Fruit fly (Drosophila melanogaster) whole organism, embryonic: Measurements from ENCODE around the gene Bub1.

ENCODE experiments used
- B-H1 ChIP-seq: fragments of 200-800 bp; sonication (Bioruptor generic); IDR thresholded peaks from 3 replicates; pipeline ENCODE4 v1.3.6; 2022; ENCODE audit warnings: missing biosample characterization, missing genetic modification characterization
- Bgb ChIP-seq: fragments of 200-800 bp; sonication (Bioruptor generic); IDR thresholded peaks from 2 replicates; pipeline ENCODE4 v1.3.6; 2022; ENCODE audit warnings: missing biosample characterization, missing genetic modification characterization; ENCODE audit not compliant: partially characterized antibody
- Blimp-1 ChIP-seq: fragments of 200-800 bp; sonication (Bioruptor generic); optimal IDR thresholded peaks from 3 replicates; lab custom pipeline; 2018; ENCODE audit warnings: missing biosample characterization, missing genetic modification characterization, mild to moderate bottlenecking, moderate library complexity, missing genetic modification reagents
- CG10147 ChIP-seq: fragments of 200-800 bp; sonication (Bioruptor generic); optimal IDR thresholded peaks from 2 replicates; lab custom pipeline; 2019; ENCODE audit warnings: missing biosample characterization, mild to moderate bottlenecking, missing genetic modification characterization, moderate library complexity
- CG10543 ChIP-seq: fragments of 200-800 bp; sonication (Bioruptor generic); optimal IDR thresholded peaks from 3 replicates; lab custom pipeline; 2017; ENCODE audit warnings: missing biosample characterization, mild to moderate bottlenecking, missing genetic modification characterization, moderate library complexity
- CG13624 ChIP-seq: fragments of 200-800 bp; sonication (Bioruptor generic); optimal IDR thresholded peaks from 2 replicates; lab custom pipeline; 2016; ENCODE audit warnings: missing biosample characterization, missing genetic modification characterization
- CG13894 ChIP-seq: fragments of 200-800 bp; sonication (Bioruptor generic); optimal IDR thresholded peaks from 3 replicates; lab custom pipeline; 2018; ENCODE audit warnings: missing biosample characterization, mild to moderate bottlenecking, missing genetic modification characterization, moderate library complexity
- CG14014 ChIP-seq: fragments of 200-800 bp; sonication (Bioruptor generic); IDR thresholded peaks from 2 replicates; pipeline ENCODE4 v1.3.6; 2022; ENCODE audit warnings: missing biosample characterization, missing genetic modification characterization
- CG15696 ChIP-seq: fragments of 200-800 bp; sonication (Bioruptor generic); optimal IDR thresholded peaks from 2 replicates; lab custom pipeline; 2019; ENCODE audit warnings: missing biosample characterization, mild to moderate bottlenecking, missing genetic modification characterization, moderate library complexity
- CG1602 ChIP-seq: fragments of 200-800 bp; sonication (Bioruptor generic); optimal IDR thresholded peaks from 3 replicates; lab custom pipeline; 2016; ENCODE audit warnings: missing biosample characterization, missing genetic modification characterization
- CG16863 ChIP-seq: fragments of 200-800 bp; sonication (Bioruptor generic); optimal IDR thresholded peaks from 3 replicates; lab custom pipeline; 2016; ENCODE audit warnings: missing biosample characterization, missing genetic modification characterization
- CG17802 ChIP-seq: fragments of 200-800 bp; sonication (Bioruptor generic); optimal IDR thresholded peaks from 2 replicates; lab custom pipeline; 2018; ENCODE audit warnings: missing biosample characterization, mild to moderate bottlenecking, missing genetic modification characterization, moderate library complexity
- CG2129 ChIP-seq: fragments of 200-800 bp; sonication (Bioruptor generic); IDR thresholded peaks from 2 replicates; pipeline ENCODE4 v1.3.6; 2022; ENCODE audit warnings: missing biosample characterization, missing genetic modification characterization; ENCODE audit not compliant: partially characterized antibody
- CG5245 ChIP-seq: fragments of 200-800 bp; sonication (Bioruptor generic); optimal IDR thresholded peaks from 3 replicates; lab custom pipeline; 2016; ENCODE audit warnings: missing biosample characterization, missing genetic modification characterization
- CG6175 ChIP-seq: fragments of 200-800 bp; sonication (Bioruptor generic); IDR thresholded peaks from 3 replicates; pipeline ENCODE4 v1.3.6; 2022; ENCODE audit warnings: missing biosample characterization, missing genetic modification characterization
- CG7839 ChIP-seq: fragments of 200-800 bp; sonication (Bioruptor generic); optimal IDR thresholded peaks from 3 replicates; lab custom pipeline; 2018; ENCODE audit warnings: missing biosample characterization, mild to moderate bottlenecking, missing genetic modification characterization, moderate library complexity
- CHES-1-like ChIP-seq: fragments of 200-800 bp; sonication (Bioruptor generic); optimal IDR thresholded peaks from 2 replicates; lab custom pipeline; 2016; ENCODE audit warnings: missing biosample characterization, missing genetic modification characterization
- CrebB ChIP-seq: fragments of 200-800 bp; sonication (Bioruptor generic); optimal IDR thresholded peaks from 3 replicates; lab custom pipeline; 2018; ENCODE audit warnings: missing biosample characterization, mild to moderate bottlenecking, missing genetic modification characterization
- Dbx ChIP-seq: fragments of 200-800 bp; sonication (Bioruptor generic); IDR thresholded peaks from 3 replicates; pipeline ENCODE4 v1.3.6; 2022; ENCODE audit warnings: missing biosample characterization, missing genetic modification characterization
- Dfd ChIP-seq, 2 experiments: fragments of >200 bp; optimal IDR thresholded peaks; 2 replicates each; lab custom pipeline; 2017; ENCODE audit warnings: missing biosample characterization in 2 of 2, missing genetic modification characterization in 2 of 2
- Doc2 ChIP-seq: fragments of 200-800 bp; sonication (Bioruptor generic); IDR thresholded peaks from 2 replicates; pipeline ENCODE4 v1.3.6; 2022; ENCODE audit warnings: missing biosample characterization, missing genetic modification characterization
- Lim3 ChIP-seq: fragments of 200-800 bp; sonication (Bioruptor generic); IDR thresholded peaks from 2 replicates; pipeline ENCODE4 v1.3.6; 2022; ENCODE audit warnings: missing biosample characterization, missing genetic modification characterization
- MESR4 ChIP-seq: fragments of 200-800 bp; sonication (Bioruptor generic); optimal IDR thresholded peaks from 2 replicates; lab custom pipeline; 2018; ENCODE audit warnings: missing biosample characterization, mild to moderate bottlenecking, missing genetic modification characterization, moderate library complexity
- Six4 ChIP-seq: fragments of 200-800 bp; sonication (Bioruptor generic); optimal IDR thresholded peaks from 2 replicates; lab custom pipeline; 2016; ENCODE audit warnings: missing biosample characterization, missing genetic modification characterization
- Usf ChIP-seq: fragments of 200-800 bp; sonication (Bioruptor generic); optimal IDR thresholded peaks from 2 replicates; lab custom pipeline; 2017; ENCODE audit warnings: missing genotype, missing biosample characterization, missing genetic modification characterization
- abd-A ChIP-seq: fragments of 200-800 bp; sonication (Bioruptor generic); optimal IDR thresholded peaks from 3 replicates; lab custom pipeline; 2019; ENCODE audit warnings: missing biosample characterization, mild to moderate bottlenecking, missing genetic modification characterization, moderate library complexity
- ap ChIP-seq: fragments of 200-800 bp; sonication (Bioruptor generic); IDR thresholded peaks from 2 replicates; pipeline ENCODE4 v1.3.6; 2022; ENCODE audit warnings: missing biosample characterization, missing genetic modification characterization
- cato ChIP-seq: fragments of 200-800 bp; sonication (Bioruptor generic); optimal IDR thresholded peaks from 2 replicates; lab custom pipeline; 2016; ENCODE audit warnings: missing biosample characterization, missing genetic modification characterization, borderline replicate concordance
- cg ChIP-seq: fragments of 200-800 bp; sonication (Bioruptor generic); optimal IDR thresholded peaks from 3 replicates; lab custom pipeline; 2019; ENCODE audit warnings: missing biosample characterization, mild to moderate bottlenecking, missing genetic modification characterization, moderate library complexity
- chinmo ChIP-seq: fragments of 200-800 bp; sonication (Bioruptor generic); IDR thresholded peaks from 4 replicates; pipeline ENCODE4 v1.3.6; 2022; ENCODE audit warnings: missing biosample characterization, missing genetic modification characterization; ENCODE audit not compliant: partially characterized antibody
- crp ChIP-seq, 2 experiments: fragments of 200-800 bp; sonication (Bioruptor generic); optimal IDR thresholded peaks; 2 replicates in 1 of 2; 3 replicates in 1 of 2; lab custom pipeline; 2017; ENCODE audit warnings: missing biosample characterization in 2 of 2, missing genetic modification characterization in 2 of 2, mild to moderate bottlenecking in 1 of 2, moderate library complexity in 1 of 2
- disco-r ChIP-seq: fragments of 200-800 bp; sonication (Bioruptor generic); optimal IDR thresholded peaks from 2 replicates; lab custom pipeline; 2016; ENCODE audit warnings: missing biosample characterization, missing genetic modification characterization
- exex ChIP-seq: fragments of 200-800 bp; sonication (Bioruptor generic); optimal IDR thresholded peaks from 4 replicates; lab custom pipeline; 2018; ENCODE audit warnings: missing biosample characterization, mild to moderate bottlenecking, missing genetic modification characterization, moderate library complexity
- fu2 ChIP-seq: fragments of 200-800 bp; sonication (Bioruptor generic); optimal IDR thresholded peaks from 2 replicates; lab custom pipeline; 2016; ENCODE audit warnings: missing biosample characterization, missing genetic modification characterization
- gfzf ChIP-seq: fragments of 200-800 bp; sonication (Bioruptor generic); optimal IDR thresholded peaks from 2 replicates; lab custom pipeline; 2016; ENCODE audit warnings: missing biosample characterization, mild to moderate bottlenecking, missing genetic modification characterization, moderate library complexity
- lola ChIP-seq, 3 experiments: fragments of >200 bp in 2 of 3; fragments of 200-800 bp in 1 of 3; sonication (Bioruptor generic) in 1 of 3; optimal IDR thresholded peaks; 2 replicates each; lab custom pipeline; 2017 to 2019; ENCODE audit warnings: missing biosample characterization in 3 of 3, missing genetic modification characterization in 3 of 3, mild to moderate bottlenecking in 1 of 3, moderate library complexity in 1 of 3
- oc ChIP-seq: fragments of 200-800 bp; sonication (Bioruptor generic); optimal IDR thresholded peaks from 2 replicates; lab custom pipeline; 2018; ENCODE audit warnings: missing biosample characterization, mild to moderate bottlenecking, missing genetic modification characterization, moderate library complexity
- pita ChIP-seq: fragments of 200-800 bp; sonication (Bioruptor generic); optimal IDR thresholded peaks from 2 replicates; lab custom pipeline; 2017; ENCODE audit warnings: missing biosample characterization, mild to moderate bottlenecking, missing genetic modification characterization
- salm ChIP-seq: fragments of 200-800 bp; sonication (Bioruptor generic); optimal IDR thresholded peaks from 2 replicates; lab custom pipeline; 2018; ENCODE audit warnings: missing biosample characterization, mild to moderate bottlenecking, missing genetic modification characterization
- sc ChIP-seq, 3 experiments: fragments of >200 bp in 2 of 3; fragments of 200-800 bp in 1 of 3; sonication (Bioruptor generic) in 1 of 3; optimal IDR thresholded peaks; 2 replicates in 2 of 3; 3 replicates in 1 of 3; lab custom pipeline; 2017; ENCODE audit warnings: mild to moderate bottlenecking in 1 of 3, missing biosample characterization in 1 of 3, missing genetic modification characterization in 1 of 3, missing genetic modification reagents in 1 of 3
- sens-2 ChIP-seq: fragments of 200-800 bp; sonication (Bioruptor generic); IDR thresholded peaks from 2 replicates; pipeline ENCODE4 v1.3.6; 2022; ENCODE audit warnings: missing biosample characterization, missing genetic modification characterization
- seq ChIP-seq: fragments of 200-800 bp; sonication (Bioruptor generic); IDR thresholded peaks from 2 replicates; pipeline ENCODE4 v1.3.6; 2022; ENCODE audit warnings: missing biosample characterization, missing genetic modification characterization
- slbo ChIP-seq: fragments of 200-800 bp; sonication (Bioruptor generic); IDR thresholded peaks from 2 replicates; pipeline ENCODE4 v1.3.6; 2022; ENCODE audit warnings: missing biosample characterization, missing genetic modification characterization
- ssp ChIP-seq: fragments of 200-800 bp; sonication (Bioruptor generic); IDR thresholded peaks from 2 replicates; pipeline ENCODE4 v1.3.6; 2022; ENCODE audit warnings: missing biosample characterization, missing genetic modification characterization
- tgo ChIP-seq: fragments of 200-800 bp; sonication (Bioruptor generic); IDR thresholded peaks from 3 replicates; pipeline ENCODE4 v1.3.6; 2022; ENCODE audit warnings: missing biosample characterization, missing genetic modification characterization
- tin ChIP-seq: fragments of 200-800 bp; sonication (Bioruptor generic); optimal IDR thresholded peaks from 3 replicates; lab custom pipeline; 2016; ENCODE audit warnings: missing biosample characterization, missing genetic modification characterization
- vvl ChIP-seq: fragments of 200-800 bp; sonication (Bioruptor generic); IDR thresholded peaks from 2 replicates; pipeline ENCODE4 v1.3.6; 2022; ENCODE audit warnings: missing biosample characterization, missing genetic modification characterization
- wek ChIP-seq: fragments of 200-800 bp; sonication (Bioruptor generic); optimal IDR thresholded peaks from 3 replicates; lab custom pipeline; 2018; ENCODE audit warnings: missing biosample characterization, mild to moderate bottlenecking, missing genetic modification characterization, moderate library complexity
- wor ChIP-seq: fragments of 200-800 bp; sonication (Bioruptor generic); IDR thresholded peaks from 2 replicates; pipeline ENCODE4 v1.3.6; 2022; ENCODE audit warnings: missing biosample characterization, missing genetic modification characterization
- yki ChIP-seq: fragments of >200 bp; optimal IDR thresholded peaks from 3 replicates; lab custom pipeline; 2018

Bub1 gene

DNA sequence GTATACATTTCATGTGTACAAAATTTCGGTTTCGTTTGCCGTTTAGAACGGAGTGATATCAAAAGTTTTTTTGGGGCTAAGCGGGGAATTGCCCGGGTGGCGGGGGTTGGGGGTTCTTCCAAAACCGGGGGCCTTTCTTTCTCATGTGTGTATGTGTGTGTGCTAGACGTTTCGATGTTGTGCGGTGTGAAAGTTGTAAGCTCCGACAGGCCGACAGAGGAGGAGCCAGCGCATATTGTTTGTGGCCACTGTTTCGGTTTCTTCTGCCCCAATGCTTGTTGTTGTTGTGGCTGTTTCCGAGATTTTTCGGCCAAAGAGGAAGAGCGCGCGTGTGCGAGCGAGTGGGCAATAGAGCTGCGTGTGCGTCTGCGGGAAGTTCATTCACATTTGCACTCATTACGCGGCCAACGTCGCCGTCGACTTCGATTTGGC, 21.6 kb downstream of the Bub1 start (continued):
- TF ChIP-seq vvl (peak; percentile 28; the same call in 1 of the 2 replicates), Six4 (no peak), wek (GFP tag; lab: Kevin White, UChicago) (no peak), CG5245 (no peak), lola (GFP tag; optimal IDR thresholded peaks at IDR 0.05; lab: Kevin White, UChicago) (no peak), ssp (GFP tag; lab: Robert Waterston, UW) (no peak), CG13624 (GFP tag; lab: Kevin White, UChicago) (no peak), Blimp-1 (GFP tag; lab: Kevin White, UChicago) (peak; percentile 99), slbo (GFP tag; lab: Robert Waterston, UW) (no peak), cg (peak; percentile 48), seq (GFP tag; lab: Robert Waterston, UW) (no peak), sens-2 (peak; percentile 79; the same call in 1 of the 2 replicates), cato (no peak), CG1602 (GFP tag; lab: Kevin White, UChicago) (no peak), sc (optimal IDR thresholded peaks at IDR 0.05; lab: Kevin White, UChicago) (no peak), sc (GFP tag; optimal IDR thresholded peaks at IDR 0.05; lab: Kevin White, UChicago) (no peak), crp (GFP tag; optimal IDR thresholded peaks at IDR 0.05; lab: Kevin White, UChicago) (no peak), tgo (GFP tag; lab: Robert Waterston, UW) (no peak), CG16863 (GFP tag; lab: Kevin White, UChicago) (no peak), CG2129 (GFP tag; lab: Robert Waterston, UW) (no peak), oc (tag; lab: Kevin White, UChicago) (peak; percentile 10), CG6175 (GFP tag; lab: Robert Waterston, UW) (0 out of 3 replicates have a peak, but pooled peaks have one; percentile 18), gfzf (GFP tag; lab: Kevin White, UChicago) (no peak), Usf (no peak), Dbx (no peak), CrebB (no peak), exex (tag; lab: Kevin White, UChicago) (no peak), MESR4 (GFP tag; lab: Kevin White, UChicago) (no peak), CG10543 (GFP tag; lab: Kevin White, UChicago) (no peak), salm (tag; lab: Kevin White, UChicago) (no peak), abd-A (tag; lab: Kevin White, UChicago) (no peak), ap (GFP tag; lab: Robert Waterston, UW) (no peak), CG14014 (GFP tag; lab: Robert Waterston, UW) (no peak), tin (GFP tag; lab: Kevin White, UChicago) (no peak), CG17802 (tag; lab: Kevin White, UChicago) (no peak), disco-r (no peak), CG15696 (no peak), CG10147 (no peak), Bgb (GFP tag; lab: Robert Waterston, UW) (0 out of 2 replicates have a peak, but pooled peaks have one; percentile 10), CG7839 (tag; lab: Kevin White, UChicago) (no peak), B-H1 (GFP tag; lab: Robert Waterston, UW) (no peak), wor (GFP tag; lab: Robert Waterston, UW) (no peak), CG13894 (tag; lab: Kevin White, UChicago) (no peak), Doc2 (GFP tag; lab: Robert Waterston, UW) (no peak), chinmo (0 out of 4 replicates have a peak, but pooled peaks have one; percentile 53), Lim3 (no peak), CHES-1-like (no peak), pita (GFP tag; lab: Kevin White, UChicago) (no peak), fu2 (no peak), yki (no peak), Dfd (GFP tag; optimal IDR thresholded peaks at IDR 0.05; lab: Kevin White, UChicago) (no peak)
